Worm (Caenorhabditis elegans): ENCODE data around the gene nhr-256.

ce11 chrV:1725353-1725752, 18.2 kb upstream of the nhr-256 start, which contains the start of gene sri-27:
- TF ChIP-seq him-1 (tag; optimal IDR thresholded peaks at IDR 0.05) (no peak), W03F9.2 (tag; optimal IDR thresholded peaks at IDR 0.05) (no peak)

Measured in whole organism, L4/young adult.